Worm (Caenorhabditis elegans) whole organism, L1 larva: ENCODE measurements around the gene R05A10.8.

Experiments
- C04F5.9 ChIP-seq: sonication (generic microtip); optimal IDR thresholded peaks from 2 replicates; lab custom pipeline; 2016; ENCODE audit warnings: missing genetic modification characterization, missing compliant biosample characterization
- aly-2 ChIP-seq: fragments of 150-350 bp; optimal IDR thresholded peaks from 2 replicates; lab custom pipeline; 2014; ENCODE audit warnings: missing biosample characterization, missing genetic modification characterization
- ceh-8 ChIP-seq: fragments of 200-800 bp; sonication (Bioruptor generic); optimal IDR thresholded peaks from 2 replicates; lab custom pipeline; 2018; ENCODE audit warnings: mild to moderate bottlenecking, missing genetic modification characterization, moderate library complexity, missing compliant biosample characterization
- ceh-82 ChIP-seq, 3 experiments: fragments of 150-350 bp in 1 of 3; sonication (generic microtip) in 2 of 3; optimal IDR thresholded peaks; 2 replicates each; lab custom pipeline; 2014 to 2017; ENCODE audit warnings: missing biosample characterization in 3 of 3, missing genetic modification characterization in 3 of 3
- dpl-1 ChIP-seq, 3 experiments: fragments of 150-350 bp in 2 of 3; sonication (generic microtip) in 1 of 3; optimal IDR thresholded peaks; 2 replicates each; lab custom pipeline; 2014 to 2017; ENCODE audit warnings: missing biosample characterization in 3 of 3, missing genetic modification characterization in 3 of 3, missing genetic modification reagents in 3 of 3
- efl-1 ChIP-seq, 4 experiments: fragments of 150-350 bp; optimal IDR thresholded peaks in 3 of 4; peaks in 1 of 4; 1 replicate in 1 of 4; 2 replicates in 3 of 4; lab custom pipeline; 2014; ENCODE audit warnings: missing biosample characterization in 2 of 4, missing genetic modification characterization in 2 of 4, missing genetic modification reagents in 2 of 4
- efl-3 ChIP-seq: fragments of 200-800 bp; sonication (Bioruptor generic); optimal IDR thresholded peaks from 2 replicates; lab custom pipeline; 2018; ENCODE audit warnings: mild to moderate bottlenecking, missing genetic modification characterization, missing compliant biosample characterization
- egl-13 ChIP-seq: sonication (generic microtip); optimal IDR thresholded peaks from 2 replicates; lab custom pipeline; 2016; ENCODE audit warnings: missing genotype, missing genetic modification reagents, missing genetic modification characterization, missing compliant biosample characterization
- elt-2 ChIP-seq: sonication (generic microtip); optimal IDR thresholded peaks from 2 replicates; lab custom pipeline; 2016; ENCODE audit warnings: missing genetic modification characterization, mild to moderate bottlenecking, inconsistent platforms, missing compliant biosample characterization, missing genetic modification reagents
- fkh-10 ChIP-seq: sonication (generic microtip); optimal IDR thresholded peaks from 2 replicates; lab custom pipeline; 2017; ENCODE audit warnings: missing biosample characterization, missing genetic modification reagents, missing genetic modification characterization
- fkh-8 ChIP-seq: sonication (generic microtip); optimal IDR thresholded peaks from 2 replicates; lab custom pipeline; 2016; ENCODE audit warnings: mild to moderate bottlenecking, missing genetic modification characterization, missing compliant biosample characterization
- fos-1 ChIP-seq: fragments of 150-350 bp; optimal IDR thresholded peaks from 2 replicates; lab custom pipeline; 2014; ENCODE audit warnings: missing biosample characterization, missing genetic modification characterization
- hlh-4 ChIP-seq: sonication (generic microtip); optimal IDR thresholded peaks from 2 replicates; lab custom pipeline; 2016; ENCODE audit warnings: mild to moderate bottlenecking, missing genetic modification characterization, missing compliant biosample characterization
- irx-1 ChIP-seq: sonication (generic microtip); optimal IDR thresholded peaks from 2 replicates; lab custom pipeline; 2016; ENCODE audit warnings: missing genetic modification characterization, missing compliant biosample characterization
- isw-1 ChIP-seq: fragments of 200-800 bp; sonication (Bioruptor generic); IDR thresholded peaks from 2 replicates; pipeline ENCODE4 v1.3.6; 2022; ENCODE audit warnings: missing genetic modification characterization, missing compliant biosample characterization
- lin-14 ChIP-seq: fragments of 200-800 bp; sonication (Bioruptor generic); optimal IDR thresholded peaks from 2 replicates; lab custom pipeline; 2018; ENCODE audit warnings: mild to moderate bottlenecking, missing genetic modification characterization, moderate library complexity, missing compliant biosample characterization
- lin-15B ChIP-seq: fragments of 150-350 bp; sonication (generic microtip); optimal IDR thresholded peaks from 3 replicates; lab custom pipeline; 2014; ENCODE audit warnings: missing biosample characterization, missing genetic modification characterization
- lin-39 ChIP-seq: fragments of 150-350 bp; optimal IDR thresholded peaks from 2 replicates; lab custom pipeline; 2014; ENCODE audit warnings: missing biosample characterization, missing genetic modification reagents, missing genetic modification characterization
- mab-9 ChIP-seq: fragments of 200-800 bp; sonication (Bioruptor generic); IDR thresholded peaks from 2 replicates; pipeline ENCODE4 v1.3.6; 2022; ENCODE audit warnings: missing genetic modification reagents, missing genetic modification characterization, missing compliant biosample characterization
- mef-2 ChIP-seq: fragments of 150-350 bp; optimal IDR thresholded peaks from 2 replicates; lab custom pipeline; 2014; ENCODE audit warnings: missing biosample characterization, missing genetic modification characterization
- nhr-11 ChIP-seq: fragments of 150-350 bp; optimal IDR thresholded peaks from 2 replicates; lab custom pipeline; 2014; ENCODE audit warnings: missing biosample characterization, missing genetic modification characterization
- nhr-12 ChIP-seq: sonication (generic microtip); optimal IDR thresholded peaks from 2 replicates; lab custom pipeline; 2017; ENCODE audit warnings: missing biosample characterization, missing genetic modification characterization
- nhr-19 ChIP-seq: fragments of 200-800 bp; sonication (Bioruptor generic); conservative IDR thresholded peaks from 2 replicates; pipeline ENCODE4 v1.3.6; 2022; ENCODE audit warnings: missing genetic modification characterization, missing compliant biosample characterization
- nhr-28 ChIP-seq: fragments of 150-350 bp; optimal IDR thresholded peaks from 2 replicates; lab custom pipeline; 2014; ENCODE audit warnings: missing biosample characterization, missing genetic modification characterization
- nhr-71 ChIP-seq: sonication (generic microtip); optimal IDR thresholded peaks from 2 replicates; lab custom pipeline; 2016; ENCODE audit warnings: mild to moderate bottlenecking, missing genetic modification characterization, moderate library complexity, missing compliant biosample characterization
- nhr-77 ChIP-seq: fragments of 150-350 bp; optimal IDR thresholded peaks from 2 replicates; lab custom pipeline; 2014; ENCODE audit warnings: missing biosample characterization, missing genetic modification characterization
- nhr-84 ChIP-seq: sonication (generic microtip); optimal IDR thresholded peaks from 2 replicates; lab custom pipeline; 2017; ENCODE audit warnings: missing biosample characterization, missing genetic modification characterization
- pag-3 ChIP-seq: sonication (generic microtip); optimal IDR thresholded peaks from 2 replicates; lab custom pipeline; 2017; ENCODE audit warnings: missing genetic modification characterization, mild to moderate bottlenecking, missing compliant biosample characterization, antibody characterized with exemption, borderline replicate concordance; ENCODE audit not compliant: insufficient read depth
- pax-3 ChIP-seq: fragments of 200-800 bp; sonication (Bioruptor generic); optimal IDR thresholded peaks from 2 replicates; lab custom pipeline; 2018; ENCODE audit warnings: mild to moderate bottlenecking, missing genetic modification characterization, moderate library complexity, missing compliant biosample characterization
- rnt-1 ChIP-seq: sonication (generic microtip); optimal IDR thresholded peaks from 2 replicates; lab custom pipeline; 2016; ENCODE audit warnings: mild to moderate bottlenecking, missing genetic modification characterization, moderate library complexity, missing compliant biosample characterization
- snpc-4 ChIP-seq: fragments of 150-350 bp; optimal IDR thresholded peaks from 2 replicates; lab custom pipeline; 2014; ENCODE audit warnings: missing biosample characterization, missing genetic modification characterization
- sptf-1 ChIP-seq: fragments of 150-350 bp; optimal IDR thresholded peaks from 2 replicates; lab custom pipeline; 2014; ENCODE audit warnings: missing biosample characterization, missing genetic modification characterization
- sup-37 ChIP-seq: fragments of 200-800 bp; sonication (Bioruptor generic); optimal IDR thresholded peaks from 2 replicates; lab custom pipeline; 2018; ENCODE audit warnings: mild to moderate bottlenecking, missing genetic modification characterization, missing compliant biosample characterization
- swsn-7 ChIP-seq: sonication (generic microtip); optimal IDR thresholded peaks from 2 replicates; lab custom pipeline; 2016; ENCODE audit warnings: missing genetic modification characterization, missing compliant biosample characterization
- unc-62 ChIP-seq: fragments of 150-350 bp; optimal IDR thresholded peaks from 2 replicates; lab custom pipeline; 2014; ENCODE audit warnings: missing biosample characterization, missing genetic modification reagents, missing genetic modification characterization
- unc-86 ChIP-seq: sonication (generic microtip); optimal IDR thresholded peaks from 2 replicates; lab custom pipeline; 2016; ENCODE audit warnings: missing genetic modification characterization, missing compliant biosample characterization
- unc-98 ChIP-seq: fragments of 200-800 bp; sonication (Bioruptor generic); IDR thresholded peaks from 2 replicates; pipeline ENCODE4 v1.3.6; 2022; ENCODE audit warnings: missing genetic modification characterization, missing compliant biosample characterization
- vab-15 ChIP-seq: sonication (generic microtip); optimal IDR thresholded peaks from 2 replicates; lab custom pipeline; 2017; ENCODE audit warnings: missing genotype, mild to moderate bottlenecking, missing genetic modification characterization, missing compliant biosample characterization
- xbp-1 ChIP-seq: sonication (generic microtip); optimal IDR thresholded peaks from 2 replicates; lab custom pipeline; 2016; ENCODE audit warnings: missing genetic modification characterization, missing compliant biosample characterization
- ztf-11 ChIP-seq, 2 experiments: sonication (generic microtip); optimal IDR thresholded peaks; 2 replicates each; lab custom pipeline; 2016 to 2017; ENCODE audit warnings: missing genetic modification characterization in 2 of 2, missing biosample characterization in 1 of 2, missing compliant biosample characterization in 1 of 2

R05A10.8 gene

DNA sequence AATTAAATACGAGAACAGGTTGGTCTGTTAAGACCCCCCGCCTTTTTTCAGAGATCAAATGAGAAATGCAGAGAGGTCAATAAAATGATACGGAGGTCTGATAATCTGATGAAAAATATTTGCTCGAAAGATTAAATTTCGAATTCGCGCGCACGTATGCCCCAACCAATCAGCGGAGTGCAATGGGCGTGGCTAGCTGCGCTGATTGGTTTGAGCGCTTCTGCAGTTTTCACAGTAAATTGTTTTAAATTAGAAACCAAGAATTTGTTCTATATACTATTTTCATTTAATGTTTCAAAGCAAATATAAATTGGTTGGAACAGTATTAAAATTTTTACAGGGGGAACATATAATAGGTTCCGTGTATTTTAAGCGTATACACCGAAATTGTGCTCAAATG lies 38.7 kb downstream of the R05A10.8 start:
- TF ChIP-seq irx-1 (tag; lab: Kevin White, UChicago): no peak
- TF ChIP-seq elt-2 (tag; lab: Kevin White, UChicago): no peak
- TF ChIP-seq nhr-12: no peak
- TF ChIP-seq unc-98 (GFP tag; lab: Robert Waterston, UW): no peak
- TF ChIP-seq nhr-77 (tag; lab: Kevin White, UChicago): no peak
- TF ChIP-seq fos-1 (tag; lab: Kevin White, UChicago): no peak
- TF ChIP-seq C04F5.9 (tag; lab: Kevin White, UChicago): no peak
- no peak for TF ChIP-seq xbp-1 (tag; lab: Kevin White, UChicago)
- no peak for TF ChIP-seq sptf-1 (tag; lab: Kevin White, UChicago)
- no peak for TF ChIP-seq lin-14
- TF ChIP-seq dpl-1 (GFP tag; optimal IDR thresholded peaks at IDR 0.05; lab: Kevin White, UChicago): peak in 2 of 3 experiments; percentile 11 to 25
- no peak for TF ChIP-seq mab-9 (GFP tag; lab: Robert Waterston, UW)
- peak in 1 of 2 experiments; percentile 17 for TF ChIP-seq efl-1 (optimal IDR thresholded peaks at IDR 0.05; lab: Kevin White, UChicago)
- TF ChIP-seq efl-1 (GFP tag; optimal IDR thresholded peaks at IDR 0.05 in 1 of 2; lab: Kevin White, UChicago): peak; percentile 53 to 91
- no peak for TF ChIP-seq efl-3 (GFP tag; lab: Kevin White, UChicago)
- no peak for TF ChIP-seq vab-15 (tag; lab: Kevin White, UChicago)

DNA sequence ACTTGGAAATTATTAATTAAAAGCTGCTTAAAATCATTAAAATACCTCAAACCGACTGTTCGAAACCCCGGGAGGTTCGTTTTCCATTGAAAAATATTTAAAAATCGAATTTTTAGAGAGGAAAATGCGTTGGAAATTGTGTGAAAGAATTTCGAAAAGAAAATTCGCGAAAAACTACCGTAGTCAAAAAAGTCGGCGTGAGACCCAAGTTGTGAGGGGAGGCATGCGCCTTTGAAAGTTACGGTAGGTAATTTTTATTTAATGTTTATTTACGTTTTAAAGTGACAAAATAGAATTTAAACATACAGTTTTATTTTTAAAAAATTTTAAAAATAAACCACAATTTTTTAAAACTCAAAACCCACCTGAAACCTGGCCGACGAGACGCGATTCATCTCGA lies 42.4 kb downstream of the R05A10.8 start:
- TF ChIP-seq unc-86: no peak
- TF ChIP-seq sup-37 (GFP tag; lab: Kevin White, UChicago): no peak
- TF ChIP-seq xbp-1 (tag; lab: Kevin White, UChicago): no peak
- no peak for TF ChIP-seq fkh-8 (tag; lab: Kevin White, UChicago)
- no peak for TF ChIP-seq nhr-11 (tag; lab: Kevin White, UChicago)
- TF ChIP-seq mef-2 (tag; lab: Kevin White, UChicago): no peak
- no peak for TF ChIP-seq nhr-12
- TF ChIP-seq fkh-10 (GFP tag; lab: Kevin White, UChicago): no peak
- no peak for TF ChIP-seq rnt-1 (tag; lab: Kevin White, UChicago)
- TF ChIP-seq pax-3: no peak
- TF ChIP-seq nhr-19 (GFP tag; lab: Robert Waterston, UW): no peak
- no peak for TF ChIP-seq egl-13 (tag; lab: Kevin White, UChicago)
- TF ChIP-seq isw-1: no peak
- no peak for TF ChIP-seq pag-3 (tag; lab: Kevin White, UChicago)
- TF ChIP-seq ceh-8 (GFP tag; lab: Kevin White, UChicago): no peak
- TF ChIP-seq unc-62 (GFP tag; lab: Kevin White, UChicago): no peak
- no peak for TF ChIP-seq hlh-4 (tag; lab: Kevin White, UChicago)
- no peak for TF ChIP-seq swsn-7
- TF ChIP-seq snpc-4 (tag; lab: Kevin White, UChicago): no peak
- TF ChIP-seq ztf-11 (tag; optimal IDR thresholded peaks at IDR 0.05; lab: Kevin White, UChicago): no peak

DNA sequence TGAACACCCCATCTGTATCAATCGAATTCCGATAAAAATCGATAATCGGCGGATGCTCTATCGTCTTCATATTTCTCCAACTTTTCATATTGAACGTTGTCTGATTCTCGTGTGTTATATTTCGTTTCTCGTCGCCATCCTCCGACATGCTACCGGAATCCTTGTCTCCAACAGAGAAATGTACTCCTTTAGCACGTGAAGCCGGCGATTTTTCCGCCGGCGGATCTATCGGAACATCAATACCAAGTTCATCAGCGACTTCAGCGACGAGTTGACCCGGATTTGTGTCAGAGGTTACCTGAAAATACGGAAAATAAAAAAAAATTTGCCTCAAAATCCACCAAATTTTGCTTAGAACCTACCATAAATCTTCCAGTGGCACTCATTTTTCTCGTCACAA lies 42.9 kb downstream of the R05A10.8 start:
- TF ChIP-seq aly-2 (tag; lab: Kevin White, UChicago) (no peak), nhr-11 (tag; lab: Kevin White, UChicago) (no peak), lin-15B (no peak), nhr-84 (no peak), ceh-82 (tag; optimal IDR thresholded peaks at IDR 0.05; lab: Kevin White, UChicago) (no peak), hlh-4 (tag; lab: Kevin White, UChicago) (no peak), lin-39 (tag; lab: Kevin White, UChicago) (no peak), nhr-77 (tag; lab: Kevin White, UChicago) (no peak), unc-62 (GFP tag; lab: Kevin White, UChicago) (no peak), swsn-7 (no peak), irx-1 (tag; lab: Kevin White, UChicago) (no peak), nhr-28 (tag; lab: Kevin White, UChicago) (no peak), rnt-1 (tag; lab: Kevin White, UChicago) (no peak), nhr-71 (tag; lab: Kevin White, UChicago) (no peak), egl-13 (tag; lab: Kevin White, UChicago) (no peak), lin-14 (no peak), mef-2 (tag; lab: Kevin White, UChicago) (no peak), xbp-1 (tag; lab: Kevin White, UChicago) (no peak)
